Worm (Caenorhabditis elegans) whole organism, L1 larva: ENCODE results near the gene fdgt-2.
A peak's percentile ranks its signal among the peaks of the same experiment; 100 is the strongest.

Source experiments
- C04F5.9 ChIP-seq: sonication (generic microtip); optimal IDR thresholded peaks from 2 replicates; lab custom pipeline; 2016; ENCODE audit warnings: missing genetic modification characterization, missing compliant biosample characterization
- F16B12.6 ChIP-seq: fragments of 150-350 bp; optimal IDR thresholded peaks from 2 replicates; lab custom pipeline; 2014; ENCODE audit warnings: missing biosample characterization, missing genetic modification characterization
- alr-1 ChIP-seq: fragments of 200-800 bp; sonication (Bioruptor generic); optimal IDR thresholded peaks from 2 replicates; lab custom pipeline; 2018; ENCODE audit warnings: borderline replicate concordance, mild to moderate bottlenecking, missing genetic modification characterization, missing compliant biosample characterization
- aly-2 ChIP-seq: fragments of 150-350 bp; optimal IDR thresholded peaks from 2 replicates; lab custom pipeline; 2014; ENCODE audit warnings: missing biosample characterization, missing genetic modification characterization
- ama-1 ChIP-seq: fragments of 150-350 bp; optimal IDR thresholded peaks from 2 replicates; lab custom pipeline; 2014
- blmp-1 ChIP-seq: fragments of 150-350 bp; optimal IDR thresholded peaks from 2 replicates; lab custom pipeline; 2014; ENCODE audit warnings: missing biosample characterization, missing genetic modification characterization
- ceh-63 ChIP-seq: fragments of 200-800 bp; sonication (Bioruptor generic); optimal IDR thresholded peaks from 2 replicates; lab custom pipeline; 2018; ENCODE audit warnings: mild to moderate bottlenecking, missing genetic modification characterization, missing compliant biosample characterization
- ceh-82 ChIP-seq, 3 experiments: fragments of 150-350 bp in 1 of 3; sonication (generic microtip) in 2 of 3; optimal IDR thresholded peaks; 2 replicates each; lab custom pipeline; 2014 to 2017; ENCODE audit warnings: missing biosample characterization in 3 of 3, missing genetic modification characterization in 3 of 3
- ceh-88 ChIP-seq: fragments of 200-800 bp; sonication (Bioruptor generic); IDR thresholded peaks from 2 replicates; pipeline ENCODE4 v1.3.6; 2022; ENCODE audit warnings: missing genetic modification characterization, missing compliant biosample characterization
- dpl-1 ChIP-seq, 3 experiments: fragments of 150-350 bp in 2 of 3; sonication (generic microtip) in 1 of 3; optimal IDR thresholded peaks; 2 replicates each; lab custom pipeline; 2014 to 2017; ENCODE audit warnings: missing biosample characterization in 3 of 3, missing genetic modification characterization in 3 of 3, missing genetic modification reagents in 3 of 3
- dsc-1 ChIP-seq: sonication (generic microtip); optimal IDR thresholded peaks from 2 replicates; lab custom pipeline; 2016; ENCODE audit warnings: mild to moderate bottlenecking, missing genetic modification characterization, missing compliant biosample characterization
- efl-1 ChIP-seq, 4 experiments: fragments of 150-350 bp; optimal IDR thresholded peaks in 3 of 4; peaks in 1 of 4; 1 replicate in 1 of 4; 2 replicates in 3 of 4; lab custom pipeline; 2014; ENCODE audit warnings: missing biosample characterization in 2 of 4, missing genetic modification characterization in 2 of 4, missing genetic modification reagents in 2 of 4
- elt-3 ChIP-seq, 6 experiments: fragments of 150-350 bp in 1 of 6; sonication (generic microtip); optimal IDR thresholded peaks; 2 replicates each; lab custom pipeline; 2017 to 2018; ENCODE audit warnings: missing biosample characterization in 6 of 6, missing genetic modification characterization in 6 of 6, inconsistent platforms in 1 of 6
- fkh-4 ChIP-seq: sonication (generic microtip); optimal IDR thresholded peaks from 2 replicates; lab custom pipeline; 2016; ENCODE audit warnings: missing compliant biosample characterization, missing genetic modification characterization, borderline replicate concordance
- isw-1 ChIP-seq: fragments of 200-800 bp; sonication (Bioruptor generic); IDR thresholded peaks from 2 replicates; pipeline ENCODE4 v1.3.6; 2022; ENCODE audit warnings: missing genetic modification characterization, missing compliant biosample characterization
- jun-1 ChIP-seq: fragments of 150-350 bp; optimal IDR thresholded peaks from 2 replicates; lab custom pipeline; 2014; ENCODE audit warnings: missing biosample characterization, missing genetic modification reagents, missing genetic modification characterization
- lin-14 ChIP-seq: fragments of 200-800 bp; sonication (Bioruptor generic); optimal IDR thresholded peaks from 2 replicates; lab custom pipeline; 2018; ENCODE audit warnings: mild to moderate bottlenecking, missing genetic modification characterization, moderate library complexity, missing compliant biosample characterization
- lin-35 ChIP-seq, 2 experiments: fragments of 150-350 bp; optimal IDR thresholded peaks; 2 replicates each; lab custom pipeline; 2014; ENCODE audit warnings: missing biosample characterization in 2 of 2, missing genetic modification characterization in 2 of 2, missing genetic modification reagents in 2 of 2
- lin-39 ChIP-seq: fragments of 150-350 bp; optimal IDR thresholded peaks from 2 replicates; lab custom pipeline; 2014; ENCODE audit warnings: missing biosample characterization, missing genetic modification reagents, missing genetic modification characterization
- lsy-2 ChIP-seq, 2 experiments: fragments of 150-350 bp; optimal IDR thresholded peaks; 2 replicates each; lab custom pipeline; 2014; ENCODE audit warnings: missing biosample characterization in 2 of 2, missing genetic modification characterization in 2 of 2
- mdl-1 ChIP-seq, 2 experiments: fragments of 150-350 bp; optimal IDR thresholded peaks; 2 replicates each; lab custom pipeline; 2014 to 2017; ENCODE audit warnings: missing biosample characterization in 2 of 2, missing genetic modification characterization in 2 of 2, inconsistent platforms in 1 of 2
- nhr-11 ChIP-seq: fragments of 150-350 bp; optimal IDR thresholded peaks from 2 replicates; lab custom pipeline; 2014; ENCODE audit warnings: missing biosample characterization, missing genetic modification characterization
- nhr-12 ChIP-seq: sonication (generic microtip); optimal IDR thresholded peaks from 2 replicates; lab custom pipeline; 2017; ENCODE audit warnings: missing biosample characterization, missing genetic modification characterization
- nhr-19 ChIP-seq: fragments of 200-800 bp; sonication (Bioruptor generic); conservative IDR thresholded peaks from 2 replicates; pipeline ENCODE4 v1.3.6; 2022; ENCODE audit warnings: missing genetic modification characterization, missing compliant biosample characterization
- nhr-20 ChIP-seq: sonication (generic microtip); optimal IDR thresholded peaks from 2 replicates; lab custom pipeline; 2016; ENCODE audit warnings: mild to moderate bottlenecking, missing genetic modification characterization, missing compliant biosample characterization
- nhr-28 ChIP-seq: fragments of 150-350 bp; optimal IDR thresholded peaks from 2 replicates; lab custom pipeline; 2014; ENCODE audit warnings: missing biosample characterization, missing genetic modification characterization
- nhr-47 ChIP-seq: sonication (generic microtip); optimal IDR thresholded peaks from 2 replicates; lab custom pipeline; 2016; ENCODE audit warnings: mild to moderate bottlenecking, missing genetic modification characterization, moderate library complexity, missing compliant biosample characterization
- nhr-71 ChIP-seq: sonication (generic microtip); optimal IDR thresholded peaks from 2 replicates; lab custom pipeline; 2016; ENCODE audit warnings: mild to moderate bottlenecking, missing genetic modification characterization, moderate library complexity, missing compliant biosample characterization
- nhr-76 ChIP-seq: sonication (generic microtip); optimal IDR thresholded peaks from 2 replicates; lab custom pipeline; 2017; ENCODE audit warnings: missing biosample characterization, missing genetic modification characterization
- nhr-85 ChIP-seq: sonication (generic microtip); peaks from one replicate; lab custom pipeline; 2016; ENCODE audit warnings: missing genetic modification characterization, inconsistent platforms, missing compliant biosample characterization
- nhr-90 ChIP-seq: sonication (generic microtip); optimal IDR thresholded peaks from 2 replicates; lab custom pipeline; 2016; ENCODE audit warnings: mild to moderate bottlenecking, missing genetic modification characterization, missing compliant biosample characterization; ENCODE audit not compliant: poor library complexity
- pax-3 ChIP-seq: fragments of 200-800 bp; sonication (Bioruptor generic); optimal IDR thresholded peaks from 2 replicates; lab custom pipeline; 2018; ENCODE audit warnings: mild to moderate bottlenecking, missing genetic modification characterization, moderate library complexity, missing compliant biosample characterization
- skn-1 ChIP-seq: fragments of 150-350 bp; optimal IDR thresholded peaks from 2 replicates; lab custom pipeline; 2014; ENCODE audit warnings: missing biosample characterization, missing genetic modification characterization
- snpc-4 ChIP-seq: fragments of 150-350 bp; optimal IDR thresholded peaks from 2 replicates; lab custom pipeline; 2014; ENCODE audit warnings: missing biosample characterization, missing genetic modification characterization
- sox-4 ChIP-seq: sonication (generic microtip); optimal IDR thresholded peaks from 2 replicates; lab custom pipeline; 2016; ENCODE audit warnings: missing genetic modification characterization, missing compliant biosample characterization
- sptf-1 ChIP-seq: fragments of 150-350 bp; optimal IDR thresholded peaks from 2 replicates; lab custom pipeline; 2014; ENCODE audit warnings: missing biosample characterization, missing genetic modification characterization
- sup-37 ChIP-seq: fragments of 200-800 bp; sonication (Bioruptor generic); optimal IDR thresholded peaks from 2 replicates; lab custom pipeline; 2018; ENCODE audit warnings: mild to moderate bottlenecking, missing genetic modification characterization, missing compliant biosample characterization
- tlp-1 ChIP-seq: fragments of 150-350 bp; optimal IDR thresholded peaks from 2 replicates; lab custom pipeline; 2014; ENCODE audit warnings: missing biosample characterization, missing genetic modification characterization
- unc-30 ChIP-seq: sonication (generic microtip); optimal IDR thresholded peaks from 2 replicates; lab custom pipeline; 2017; ENCODE audit warnings: missing biosample characterization, missing genetic modification characterization
- unc-86 ChIP-seq: sonication (generic microtip); optimal IDR thresholded peaks from 2 replicates; lab custom pipeline; 2016; ENCODE audit warnings: missing genetic modification characterization, missing compliant biosample characterization
- unc-98 ChIP-seq: fragments of 200-800 bp; sonication (Bioruptor generic); IDR thresholded peaks from 2 replicates; pipeline ENCODE4 v1.3.6; 2022; ENCODE audit warnings: missing genetic modification characterization, missing compliant biosample characterization
- xbp-1 ChIP-seq: sonication (generic microtip); optimal IDR thresholded peaks from 2 replicates; lab custom pipeline; 2016; ENCODE audit warnings: missing genetic modification characterization, missing compliant biosample characterization
- zag-1 ChIP-seq: fragments of 150-350 bp; optimal IDR thresholded peaks from 2 replicates; lab custom pipeline; 2014; ENCODE audit warnings: missing biosample characterization, missing genetic modification characterization
- zip-4 ChIP-seq: fragments of 200-800 bp; sonication (Bioruptor generic); optimal IDR thresholded peaks from 2 replicates; lab custom pipeline; 2018; ENCODE audit warnings: mild to moderate bottlenecking, missing genetic modification characterization, moderate library complexity, missing compliant biosample characterization

Gene fdgt-2

ce11 chrII:8456681-8457389 lies 39.4 kb downstream of the fdgt-2 start:
- TF ChIP-seq F16B12.6 (tag; lab: Kevin White, UChicago) (peak; percentile 60), lin-35 (GFP tag; optimal IDR thresholded peaks at IDR 0.05; lab: Kevin White, UChicago) (peak; percentile 13 to 55), dpl-1 (GFP tag; optimal IDR thresholded peaks at IDR 0.05; lab: Kevin White, UChicago) (peak in 2 of 3 experiments; percentile 6 to 59), nhr-47 (tag; lab: Kevin White, UChicago) (no peak), ama-1 (no peak), efl-1 (optimal IDR thresholded peaks at IDR 0.05; lab: Kevin White, UChicago) (peak; percentile 13 to 27), efl-1 (GFP tag; optimal IDR thresholded peaks at IDR 0.05 in 1 of 2; lab: Kevin White, UChicago) (peak; percentile 28 to 41)

DNA sequence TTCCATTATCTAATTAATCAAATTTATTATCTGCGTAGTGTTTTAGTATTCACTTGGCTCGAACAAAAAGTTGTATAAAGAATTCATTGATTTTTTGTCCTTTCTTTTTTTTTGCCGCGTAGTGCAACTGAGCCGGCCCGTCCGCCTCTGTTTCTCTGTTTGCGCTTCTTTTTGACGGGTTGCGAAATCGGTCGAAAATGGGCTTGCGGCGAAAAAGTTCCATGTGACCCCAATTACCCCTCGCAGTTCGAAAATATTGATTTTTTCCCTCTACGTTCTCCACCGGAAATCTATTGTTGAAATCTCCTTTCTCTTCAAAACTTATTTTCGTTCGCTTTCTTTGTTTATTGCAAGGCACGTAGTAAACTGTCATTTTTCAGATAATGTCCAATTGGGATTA lies 40.0 kb downstream of the fdgt-2 start, which contains the start of gene zyg-9:
Gene zyg-9 (plus strand): TSS at position 381 of the 400 bp plus-strand sequence.
- TF ChIP-seq nhr-47 (tag; lab: Kevin White, UChicago) (peak; percentile 2), unc-30 (tag; lab: Kevin White, UChicago) (no peak), blmp-1 (peak; percentile 1), skn-1 (tag; lab: Kevin White, UChicago) (peak; percentile 50), dsc-1 (tag; lab: Kevin White, UChicago) (no peak), efl-1 (optimal IDR thresholded peaks at IDR 0.05; lab: Kevin White, UChicago) (no peak), efl-1 (GFP tag; optimal IDR thresholded peaks at IDR 0.05 in 1 of 2; lab: Kevin White, UChicago) (peak; percentile 19 to 57), F16B12.6 (tag; lab: Kevin White, UChicago) (peak; percentile 48), nhr-90 (no peak), snpc-4 (tag; lab: Kevin White, UChicago) (no peak), C04F5.9 (no peak), lsy-2 (tag; optimal IDR thresholded peaks at IDR 0.05; lab: Kevin White, UChicago) (peak in 1 of 2 experiments; percentile 33), jun-1 (tag; lab: Kevin White, UChicago) (no peak), nhr-12 (tag; lab: Kevin White, UChicago) (no peak), mdl-1 (tag; optimal IDR thresholded peaks at IDR 0.05; lab: Kevin White, UChicago) (peak in 1 of 2 experiments; percentile 25), nhr-20 (no peak), pax-3 (tag; lab: Kevin White, UChicago) (no peak), isw-1 (GFP tag; lab: Robert Waterston, UW) (no peak), zip-4 (GFP tag; lab: Kevin White, UChicago) (peak; percentile 70), nhr-85 (tag; lab: Kevin White, UChicago) (peak; percentile 48), lin-14 (GFP tag; lab: Kevin White, UChicago) (peak; percentile 55), ceh-63 (GFP tag; lab: Kevin White, UChicago) (no peak), nhr-71 (tag; lab: Kevin White, UChicago) (peak; percentile 14), ceh-82 (tag; optimal IDR thresholded peaks at IDR 0.05; lab: Kevin White, UChicago) (peak in 1 of 3 experiments; percentile 32)

DNA sequence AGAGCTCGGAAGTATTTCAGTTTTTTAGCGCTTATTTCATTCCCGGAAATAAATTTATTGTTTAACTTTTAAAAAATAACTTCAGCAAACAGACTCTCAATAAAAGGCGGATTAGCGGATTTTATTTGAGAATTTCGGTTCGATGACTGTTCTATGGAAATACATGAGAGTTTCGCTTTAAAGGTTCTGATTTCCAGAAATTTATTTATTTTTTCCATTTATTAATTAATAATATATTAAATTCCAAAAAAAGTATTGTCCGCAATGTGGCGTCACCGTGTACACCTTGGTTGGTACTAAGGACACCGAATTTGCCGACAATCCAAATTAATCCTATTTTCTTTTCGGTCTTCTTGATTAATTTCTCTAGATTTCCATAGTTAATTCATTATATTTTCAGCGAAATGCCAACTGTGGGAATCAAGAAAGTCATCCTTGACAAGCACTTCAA lies 47.1 kb downstream of the fdgt-2 start, which contains the start of gene fars-3:
Gene fars-3 (plus strand): TSS at position 401 of the 451 bp plus-strand sequence.
- TF ChIP-seq alr-1 (tag; lab: Kevin White, UChicago) = no peak
- TF ChIP-seq sptf-1 (tag; lab: Kevin White, UChicago) = no peak
- peak; percentile 33 to 59 for TF ChIP-seq lsy-2 (tag; optimal IDR thresholded peaks at IDR 0.05; lab: Kevin White, UChicago)
- no peak for TF ChIP-seq pax-3 (tag; lab: Kevin White, UChicago)
- TF ChIP-seq blmp-1 = peak; percentile 52
- TF ChIP-seq sup-37 = no peak
- no peak for TF ChIP-seq nhr-76
- no peak for TF ChIP-seq C04F5.9
- TF ChIP-seq nhr-19 (GFP tag; lab: Robert Waterston, UW) = no peak
- peak; percentile 46 for TF ChIP-seq aly-2 (tag; lab: Kevin White, UChicago)
- TF ChIP-seq ceh-88 (GFP tag; lab: Robert Waterston, UW) = no peak
- no peak for TF ChIP-seq dsc-1 (tag; lab: Kevin White, UChicago)
- TF ChIP-seq unc-86 (tag; lab: Kevin White, UChicago) = no peak
- TF ChIP-seq tlp-1 (tag; lab: Kevin White, UChicago) = no peak
- peak; percentile 12 for TF ChIP-seq snpc-4 (tag; lab: Kevin White, UChicago)
- no peak for TF ChIP-seq nhr-28 (tag; lab: Kevin White, UChicago)
- TF ChIP-seq nhr-85 (tag; lab: Kevin White, UChicago) = peak; percentile 38
- no peak for TF ChIP-seq sox-4
- TF ChIP-seq xbp-1 = peak; percentile 13
- TF ChIP-seq nhr-71 (tag; lab: Kevin White, UChicago) = peak; percentile 30
- TF ChIP-seq mdl-1 (tag; optimal IDR thresholded peaks at IDR 0.05; lab: Kevin White, UChicago) = no peak
- TF ChIP-seq lin-39 = no peak
- TF ChIP-seq efl-1 (optimal IDR thresholded peaks at IDR 0.05; lab: Kevin White, UChicago) = peak; percentile 1 to 8
- TF ChIP-seq efl-1 (GFP tag; optimal IDR thresholded peaks at IDR 0.05 in 1 of 2; lab: Kevin White, UChicago) = peak in 1 of 2 experiments; percentile 36
- TF ChIP-seq fkh-4 = no peak
- TF ChIP-seq zag-1 (tag; lab: Kevin White, UChicago) = no peak
- no peak for TF ChIP-seq unc-98
- TF ChIP-seq nhr-90 = no peak
- TF ChIP-seq skn-1 (tag; lab: Kevin White, UChicago) = peak; percentile 25
- TF ChIP-seq nhr-11 (tag; lab: Kevin White, UChicago) = no peak
- TF ChIP-seq ama-1 = peak; percentile 17
- TF ChIP-seq elt-3 (tag; optimal IDR thresholded peaks at IDR 0.05; lab: Kevin White, UChicago) = no peak
